Worm (Caenorhabditis elegans): ENCODE measurements around the gene srlf-18.

Gene srlf-18

ce11 chrIV:11082789-11083235 lies 18.5 kb downstream of the srlf-18 start (continued):
- TF ChIP-seq sptf-2 (GFP tag; optimal IDR thresholded peaks at IDR 0.05) (no peak), Y53G8AR.9 (GFP tag; conservative IDR thresholded peaks at IDR 0.05) (no peak), ztf-18 (tag; optimal IDR thresholded peaks at IDR 0.05) (peak; percentile 69), attf-6 (GFP tag; IDR thresholded peaks at IDR 0.05) (peak; percentile 13; the same call in 1 of the 2 replicates), lin-26 (GFP tag; IDR thresholded peaks at IDR 0.05) (peak; percentile 69; the same call in 1 of the 2 replicates), nhr-80 (tag; optimal IDR thresholded peaks at IDR 0.05) (peak; percentile 75), F23B12.7 (tag; optimal IDR thresholded peaks at IDR 0.05; ENCODE audit: insufficient read depth) (peak; percentile 27), pbrm-1 (GFP tag; IDR thresholded peaks at IDR 0.05) (peak; percentile 82; the same call in 1 of the 2 replicates), snpc-4 (GFP tag; optimal IDR thresholded peaks at IDR 0.05) (no peak), snpc-4 (tag; optimal IDR thresholded peaks at IDR 0.05) (peak; percentile 47 to 73 (median 58))

ce11 chrIV:11082153-11082552 lies 19.1 kb downstream of the srlf-18 start, which contains the start of gene let-70:
let-70 (minus strand) TSS chrIV:11082253.
- TF ChIP-seq cebp-2 (GFP tag; IDR thresholded peaks at IDR 0.05): 0 out of 2 replicates have a peak, but pooled peaks have one; percentile 20
- no peak for TF ChIP-seq ceh-40 (GFP tag; IDR thresholded peaks at IDR 0.05)

ce11 chrIV:11080823-11081285 lies 20.4 kb downstream of the srlf-18 start, which contains the start of gene atg-7:
atg-7 (minus strand) TSS chrIV:11081055.
- peak; percentile 40; the same call in 1 of the 2 replicates for TF ChIP-seq Y53G8AR.9 (GFP tag; conservative IDR thresholded peaks at IDR 0.05)
- TF ChIP-seq egl-18 (GFP tag; IDR thresholded peaks at IDR 0.05): no peak
- TF ChIP-seq madf-10 (tag; optimal IDR thresholded peaks at IDR 0.05): no peak
- TF ChIP-seq die-1 (tag; optimal IDR thresholded peaks at IDR 0.05): peak; percentile 20
- no peak for TF ChIP-seq nhr-120 (GFP tag; IDR thresholded peaks at IDR 0.05)
- 0 out of 2 replicates have a peak, but pooled peaks have one; percentile 18 for TF ChIP-seq Y56A3A.18 (GFP tag; IDR thresholded peaks at IDR 0.05)
- no peak for TF ChIP-seq ceh-91 (GFP tag; IDR thresholded peaks at IDR 0.05)
- TF ChIP-seq ekl-4 (GFP tag; IDR thresholded peaks at IDR 0.05): peak; percentile 78
- TF ChIP-seq nfyb-1 (GFP tag; IDR thresholded peaks at IDR 0.05): peak; percentile 63; the same call in 1 of the 2 replicates
- TF ChIP-seq B0035.1 (tag; optimal IDR thresholded peaks at IDR 0.05): no peak
- TF ChIP-seq egl-44 (GFP tag; IDR thresholded peaks at IDR 0.05): no peak
- TF ChIP-seq efl-1 (GFP tag; optimal IDR thresholded peaks at IDR 0.05): no peak
- TF ChIP-seq lin-54 (GFP tag; optimal IDR thresholded peaks at IDR 0.05): peak; percentile 43
- no peak for TF ChIP-seq nhr-179 (tag; optimal IDR thresholded peaks at IDR 0.05)
- no peak for TF ChIP-seq F37B4.10 (GFP tag; IDR thresholded peaks at IDR 0.05)
- TF ChIP-seq madf-6 (GFP tag; IDR thresholded peaks at IDR 0.05): peak; percentile 39
- TF ChIP-seq ceh-27 (GFP tag; optimal IDR thresholded peaks at IDR 0.05): peak; percentile 36
- no peak for TF ChIP-seq ztf-25 (GFP tag; IDR thresholded peaks at IDR 0.05)
- TF ChIP-seq him-1 (tag; optimal IDR thresholded peaks at IDR 0.05): peak; percentile 8
- no peak for TF ChIP-seq F39B2.1 (GFP tag; IDR thresholded peaks at IDR 0.05)
- peak in 1 of 2 experiments; percentile 8 for TF ChIP-seq rec-8 (tag; optimal IDR thresholded peaks at IDR 0.05)
- no peak; the same call in 1 of the 2 replicates for TF ChIP-seq mcd-1 (GFP tag; IDR thresholded peaks at IDR 0.05)
- TF ChIP-seq F49E8.2 (tag; optimal IDR thresholded peaks at IDR 0.05; ENCODE audit: insufficient read depth): peak; percentile 80
- peak; percentile 28 for TF ChIP-seq xnd-1 (tag; optimal IDR thresholded peaks at IDR 0.05)
- TF ChIP-seq hmg-20 (GFP tag; IDR thresholded peaks at IDR 0.05): peak; percentile 4; the same call in 1 of the 2 replicates
- no peak for TF ChIP-seq cebp-1 (GFP tag; IDR thresholded peaks at IDR 0.05)
- TF ChIP-seq cebp-1 (tag; optimal IDR thresholded peaks at IDR 0.05): peak; percentile 40
- peak; percentile 74 for TF ChIP-seq hrde-1 (tag; optimal IDR thresholded peaks at IDR 0.05; ENCODE audit: borderline replicate concordance)
- TF ChIP-seq aptf-2 (GFP tag; conservative IDR thresholded peaks at IDR 0.05): no peak; the same call in 1 of the 2 replicates
- no peak for TF ChIP-seq rpc-1 (optimal IDR thresholded peaks at IDR 0.05)
- TF ChIP-seq rpc-1 (tag; optimal IDR thresholded peaks at IDR 0.05): no peak
- TF ChIP-seq somi-1 (GFP tag; optimal IDR thresholded peaks at IDR 0.05): peak; percentile 12
- TF ChIP-seq tlf-1 (GFP tag; optimal IDR thresholded peaks at IDR 0.05): peak; percentile 70
- TF ChIP-seq snpc-4 (GFP tag; optimal IDR thresholded peaks at IDR 0.05): no peak
- peak in 2 of 4 experiments; percentile 37 to 41 for TF ChIP-seq snpc-4 (tag; optimal IDR thresholded peaks at IDR 0.05)
- TF ChIP-seq repo-1 (tag; optimal IDR thresholded peaks at IDR 0.05): peak; percentile 76
